Worm (Caenorhabditis elegans) whole organism, young adult: ENCODE measurements around the gene srg-58.

ENCODE experiments used
- B0261.1 ChIP-seq: sonication (generic microtip); optimal IDR thresholded peaks from 2 replicates; lab custom pipeline; 2016; ENCODE audit warnings: mild to moderate bottlenecking, missing genetic modification characterization, moderate library complexity, missing compliant biosample characterization
- B0336.3 ChIP-seq: fragments of 200-800 bp; sonication (Bioruptor generic); IDR thresholded peaks from 2 replicates; pipeline ENCODE4 v1.3.6; 2022; ENCODE audit warnings: missing genetic modification characterization, missing compliant biosample characterization
- D2030.7 ChIP-seq: fragments of 200-800 bp; sonication (Bioruptor generic); IDR thresholded peaks from 2 replicates; pipeline ENCODE4 v1.3.6; 2022; ENCODE audit warnings: missing genetic modification reagents, missing genetic modification characterization, missing compliant biosample characterization
- F10E7.11 ChIP-seq: sonication (generic microtip); optimal IDR thresholded peaks from 2 replicates; lab custom pipeline; 2017; ENCODE audit warnings: mild to moderate bottlenecking, missing genetic modification characterization, moderate library complexity, missing compliant biosample characterization
- F22D6.2 ChIP-seq: sonication (generic microtip); optimal IDR thresholded peaks from 2 replicates; lab custom pipeline; 2016; ENCODE audit warnings: mild to moderate bottlenecking, missing genetic modification characterization, missing compliant biosample characterization
- F33H1.4 ChIP-seq: fragments of 200-800 bp; sonication (Bioruptor generic); IDR thresholded peaks from 2 replicates; pipeline ENCODE4 v1.3.6; 2022; ENCODE audit warnings: missing genetic modification reagents, missing genetic modification characterization, missing compliant biosample characterization
- F52B5.7 ChIP-seq: sonication (generic microtip); optimal IDR thresholded peaks from 2 replicates; lab custom pipeline; 2016; ENCODE audit warnings: mild to moderate bottlenecking, missing genetic modification characterization, missing compliant biosample characterization
- F57A8.1 ChIP-seq: fragments of 200-800 bp; sonication (Bioruptor generic); optimal IDR thresholded peaks from 2 replicates; lab custom pipeline; 2018; ENCODE audit warnings: mild to moderate bottlenecking, missing genetic modification characterization, moderate library complexity, missing compliant biosample characterization
- T07F8.4 ChIP-seq: sonication (generic microtip); optimal IDR thresholded peaks from 2 replicates; lab custom pipeline; 2016; ENCODE audit warnings: mild to moderate bottlenecking, missing genetic modification characterization, moderate library complexity, missing compliant biosample characterization
- Y53F4B.3 ChIP-seq: fragments of 200-800 bp; sonication (Bioruptor generic); IDR thresholded peaks from 2 replicates; pipeline ENCODE4 v1.3.6; 2022; ENCODE audit warnings: missing genetic modification reagents, missing genetic modification characterization, missing compliant biosample characterization
- Y53G8AR.9 ChIP-seq: fragments of 200-800 bp; sonication (Bioruptor generic); conservative IDR thresholded peaks from 2 replicates; pipeline ENCODE4 v1.3.6; 2022; ENCODE audit warnings: missing genetic modification reagents, missing genetic modification characterization, missing compliant biosample characterization
- akir-1 ChIP-seq: fragments of 200-800 bp; sonication (Bioruptor generic); optimal IDR thresholded peaks from 2 replicates; lab custom pipeline; 2018; ENCODE audit warnings: mild to moderate bottlenecking, missing genetic modification characterization, moderate library complexity, missing compliant biosample characterization
- aptf-3 ChIP-seq: fragments of 200-800 bp; sonication (Bioruptor generic); IDR thresholded peaks from 2 replicates; pipeline ENCODE4 v1.3.6; 2022; ENCODE audit warnings: missing genetic modification characterization, missing compliant biosample characterization
- atf-7 ChIP-seq: sonication (generic microtip); optimal IDR thresholded peaks from 2 replicates; lab custom pipeline; 2017; ENCODE audit warnings: mild to moderate bottlenecking, missing genetic modification characterization, missing compliant biosample characterization
- attf-3 ChIP-seq: fragments of 200-800 bp; sonication (Bioruptor generic); conservative IDR thresholded peaks from 2 replicates; pipeline ENCODE4 v1.3.6; 2022; ENCODE audit warnings: missing genetic modification reagents, missing genetic modification characterization, missing compliant biosample characterization
- attf-5 ChIP-seq: fragments of 200-800 bp; sonication (Bioruptor generic); optimal IDR thresholded peaks from 2 replicates; lab custom pipeline; 2018; ENCODE audit warnings: mild to moderate bottlenecking, missing genetic modification characterization, missing compliant biosample characterization
- cebp-1 ChIP-seq, 2 experiments: fragments of 200-800 bp in 1 of 2; sonication (Bioruptor generic) in 1 of 2; sonication (generic microtip) in 1 of 2; IDR thresholded peaks in 1 of 2; optimal IDR thresholded peaks in 1 of 2; 2 replicates each; pipeline versions ENCODE4 v1.3.6 to Lab custom; 2017 to 2022; ENCODE audit warnings: missing compliant biosample characterization in 2 of 2, missing genetic modification characterization in 2 of 2, mild to moderate bottlenecking in 1 of 2, missing genetic modification reagents in 1 of 2, moderate library complexity in 1 of 2
- ceh-58 ChIP-seq: fragments of 200-800 bp; sonication (Bioruptor generic); IDR thresholded peaks from 2 replicates; pipeline ENCODE4 v1.3.6; 2022; ENCODE audit warnings: missing genetic modification characterization, missing compliant biosample characterization
- chd-7 ChIP-seq: sonication (generic microtip); optimal IDR thresholded peaks from 2 replicates; lab custom pipeline; 2016; ENCODE audit warnings: mild to moderate bottlenecking, missing genetic modification characterization, moderate library complexity, missing compliant biosample characterization
- die-1 ChIP-seq: sonication (generic microtip); optimal IDR thresholded peaks from 2 replicates; lab custom pipeline; 2016; ENCODE audit warnings: missing genotype, mild to moderate bottlenecking, missing genetic modification characterization, missing compliant biosample characterization
- dpff-1 ChIP-seq: sonication (generic microtip); optimal IDR thresholded peaks from 2 replicates; lab custom pipeline; 2017; ENCODE audit warnings: mild to moderate bottlenecking, missing genetic modification characterization, missing compliant biosample characterization
- efl-1 ChIP-seq: fragments of 150-350 bp; optimal IDR thresholded peaks from 2 replicates; lab custom pipeline; 2014; ENCODE audit warnings: missing biosample characterization, missing genetic modification reagents, missing genetic modification characterization
- egl-44 ChIP-seq: fragments of 200-800 bp; sonication (Bioruptor generic); IDR thresholded peaks from 2 replicates; pipeline ENCODE4 v1.3.6; 2022; ENCODE audit warnings: missing genetic modification reagents, missing genetic modification characterization, missing compliant biosample characterization
- egrh-3 ChIP-seq: fragments of 200-800 bp; sonication (Bioruptor generic); IDR thresholded peaks from 2 replicates; pipeline ENCODE4 v1.3.6; 2022; ENCODE audit warnings: missing genetic modification reagents, missing genetic modification characterization, missing compliant biosample characterization
- ekl-4 ChIP-seq: fragments of 200-800 bp; sonication (Bioruptor generic); IDR thresholded peaks from 2 replicates; pipeline ENCODE4 v1.3.6; 2022; ENCODE audit warnings: missing genetic modification reagents, missing genetic modification characterization, missing compliant biosample characterization
- ets-4 ChIP-seq: fragments of 200-800 bp; sonication (Bioruptor generic); optimal IDR thresholded peaks from 2 replicates; lab custom pipeline; 2018; ENCODE audit warnings: mild to moderate bottlenecking, missing genetic modification characterization, missing compliant biosample characterization
- gei-17 ChIP-seq: fragments of 200-800 bp; sonication (Bioruptor generic); optimal IDR thresholded peaks from 2 replicates; lab custom pipeline; 2018; ENCODE audit warnings: mild to moderate bottlenecking, missing genetic modification characterization, missing compliant biosample characterization
- him-1 ChIP-seq: sonication (generic microtip); optimal IDR thresholded peaks from 2 replicates; lab custom pipeline; 2016; ENCODE audit warnings: missing genotype, missing genetic modification reagents, missing genetic modification characterization, missing compliant biosample characterization
- hmg-20 ChIP-seq: fragments of 200-800 bp; sonication (Bioruptor generic); IDR thresholded peaks from 2 replicates; pipeline ENCODE4 v1.3.6; 2022; ENCODE audit warnings: missing genetic modification reagents, missing genetic modification characterization, missing compliant biosample characterization
- hsf-1 ChIP-seq: fragments of 200-800 bp; sonication (Bioruptor generic); IDR thresholded peaks from 2 replicates; pipeline ENCODE4 v1.3.6; 2022; ENCODE audit warnings: missing genetic modification reagents, missing genetic modification characterization, missing compliant biosample characterization
- lag-1 ChIP-seq: fragments of 200-800 bp; sonication (Bioruptor generic); IDR thresholded peaks from 2 replicates; pipeline ENCODE4 v1.3.6; 2022; ENCODE audit warnings: missing genetic modification reagents, missing genetic modification characterization, missing compliant biosample characterization
- lin-26 ChIP-seq: fragments of 200-800 bp; sonication (Bioruptor generic); IDR thresholded peaks from 2 replicates; pipeline ENCODE4 v1.3.6; 2022; ENCODE audit warnings: missing genetic modification reagents, missing genetic modification characterization, missing compliant biosample characterization
- lin-54 ChIP-seq: fragments of 200-800 bp; sonication (Bioruptor generic); optimal IDR thresholded peaks from 2 replicates; lab custom pipeline; 2018; ENCODE audit warnings: mild to moderate bottlenecking, missing genetic modification characterization, missing compliant biosample characterization
- madf-10 ChIP-seq: sonication (generic microtip); optimal IDR thresholded peaks from 2 replicates; lab custom pipeline; 2016; ENCODE audit warnings: mild to moderate bottlenecking, missing genetic modification characterization, missing compliant biosample characterization
- madf-3 ChIP-seq: fragments of 200-800 bp; sonication (Bioruptor generic); IDR thresholded peaks from 2 replicates; pipeline ENCODE4 v1.3.6; 2022; ENCODE audit warnings: missing genetic modification reagents, missing genetic modification characterization, missing compliant biosample characterization
- madf-6 ChIP-seq: fragments of 200-800 bp; sonication (Bioruptor generic); IDR thresholded peaks from 2 replicates; pipeline ENCODE4 v1.3.6; 2022; ENCODE audit warnings: missing genetic modification reagents, missing genetic modification characterization, missing compliant biosample characterization
- madf-8 ChIP-seq: fragments of 200-800 bp; sonication (Bioruptor generic); conservative IDR thresholded peaks from 2 replicates; pipeline ENCODE4 v1.3.6; 2022; ENCODE audit warnings: missing genetic modification reagents, missing genetic modification characterization, missing compliant biosample characterization
- mcd-1 ChIP-seq: fragments of 200-800 bp; sonication (Bioruptor generic); IDR thresholded peaks from 2 replicates; pipeline ENCODE4 v1.3.6; 2022; ENCODE audit warnings: missing genetic modification reagents, missing genetic modification characterization, missing compliant biosample characterization
- mxl-1 ChIP-seq: sonication (generic microtip); optimal IDR thresholded peaks from 2 replicates; lab custom pipeline; 2016; ENCODE audit warnings: missing genetic modification characterization, missing compliant biosample characterization
- nfya-1 ChIP-seq: sonication (generic microtip); optimal IDR thresholded peaks from 2 replicates; lab custom pipeline; 2017; ENCODE audit warnings: antibody characterized with exemption, missing compliant biosample characterization, missing genetic modification characterization, borderline replicate concordance; ENCODE audit not compliant: insufficient read depth
- nhr-179 ChIP-seq: sonication (generic microtip); optimal IDR thresholded peaks from 2 replicates; lab custom pipeline; 2016; ENCODE audit warnings: mild to moderate bottlenecking, missing genetic modification characterization, missing compliant biosample characterization
- nhr-90 ChIP-seq: sonication (generic microtip); optimal IDR thresholded peaks from 2 replicates; lab custom pipeline; 2016; ENCODE audit warnings: missing genotype, mild to moderate bottlenecking, missing genetic modification characterization, missing compliant biosample characterization
- rcor-1 ChIP-seq: fragments of 200-800 bp; sonication (Bioruptor generic); IDR thresholded peaks from 2 replicates; pipeline ENCODE4 v1.3.6; 2022; ENCODE audit warnings: missing genetic modification reagents, missing genetic modification characterization, missing compliant biosample characterization
- sdz-38 ChIP-seq: sonication (generic microtip); optimal IDR thresholded peaks from 2 replicates; lab custom pipeline; 2016; ENCODE audit warnings: missing genotype, missing genetic modification characterization, missing compliant biosample characterization
- somi-1 ChIP-seq: fragments of 200-800 bp; sonication (Bioruptor generic); optimal IDR thresholded peaks from 2 replicates; lab custom pipeline; 2018; ENCODE audit warnings: mild to moderate bottlenecking, missing genetic modification characterization, missing compliant biosample characterization
- sptf-2 ChIP-seq: fragments of 200-800 bp; sonication (Bioruptor generic); optimal IDR thresholded peaks from 2 replicates; lab custom pipeline; 2018; ENCODE audit warnings: mild to moderate bottlenecking, missing genetic modification characterization, missing compliant biosample characterization
- unc-62 ChIP-seq: fragments of 150-350 bp; optimal IDR thresholded peaks from 2 replicates; lab custom pipeline; 2014; ENCODE audit warnings: missing biosample characterization, missing genetic modification reagents, missing genetic modification characterization
- xnd-1 ChIP-seq: sonication (generic microtip); optimal IDR thresholded peaks from 2 replicates; lab custom pipeline; 2016; ENCODE audit warnings: missing genotype, missing genetic modification reagents, missing genetic modification characterization, missing compliant biosample characterization
- zfh-2 ChIP-seq: fragments of 200-800 bp; sonication (Bioruptor generic); conservative IDR thresholded peaks from 2 replicates; pipeline ENCODE4 v1.3.6; 2022; ENCODE audit warnings: missing genetic modification reagents, missing genetic modification characterization, missing compliant biosample characterization

The srg-58 gene

ce11 chrV:2730784-2731480 lies 28.4 kb downstream of the srg-58 start, which contains the start of gene dod-3:
TSS of gene dod-3 (minus strand) at chrV:2731098.
- TF ChIP-seq gei-17 (GFP tag; lab: Kevin White, UChicago), result no peak
- TF ChIP-seq rcor-1, result no peak
- no peak for TF ChIP-seq F10E7.11 (tag; lab: Kevin White, UChicago)
- no peak for TF ChIP-seq sptf-2 (GFP tag; lab: Kevin White, UChicago)
- no peak for TF ChIP-seq xnd-1
- TF ChIP-seq zfh-2 (GFP tag; lab: Robert Waterston, UW), result no peak
- no peak for TF ChIP-seq Y53G8AR.9 (GFP tag; lab: Robert Waterston, UW)
- TF ChIP-seq B0336.3 (GFP tag; lab: Robert Waterston, UW), result no peak; the same call in 1 of the 2 replicates
- TF ChIP-seq cebp-1 (GFP tag; IDR thresholded peaks at IDR 0.05; lab: Robert Waterston, UW), result no peak
- no peak for TF ChIP-seq cebp-1 (tag; optimal IDR thresholded peaks at IDR 0.05; lab: Kevin White, UChicago)
- TF ChIP-seq unc-62 (GFP tag; lab: Kevin White, UChicago), result no peak
- TF ChIP-seq akir-1 (GFP tag; lab: Kevin White, UChicago), result no peak
- no peak for TF ChIP-seq madf-3 (GFP tag; lab: Robert Waterston, UW)
- TF ChIP-seq ceh-58 (GFP tag; lab: Robert Waterston, UW), result no peak
- no peak for TF ChIP-seq Y53F4B.3 (GFP tag; lab: Robert Waterston, UW)
- no peak for TF ChIP-seq him-1 (tag; lab: Kevin White, UChicago)
- no peak for TF ChIP-seq nfya-1 (tag; lab: Kevin White, UChicago)
- no peak for TF ChIP-seq lin-26 (GFP tag; lab: Robert Waterston, UW)
- TF ChIP-seq mxl-1 (tag; lab: Kevin White, UChicago), result no peak
- TF ChIP-seq atf-7 (tag; lab: Kevin White, UChicago), result peak; percentile 90
- TF ChIP-seq hsf-1 (GFP tag; lab: Robert Waterston, UW), result no peak
- TF ChIP-seq lag-1, result no peak
- TF ChIP-seq dpff-1, result no peak
- no peak for TF ChIP-seq F52B5.7 (tag; lab: Kevin White, UChicago)
- TF ChIP-seq die-1, result no peak
- TF ChIP-seq sdz-38 (tag; lab: Kevin White, UChicago), result no peak
- TF ChIP-seq nhr-179, result no peak
- TF ChIP-seq F22D6.2 (tag; lab: Kevin White, UChicago), result no peak
- peak; percentile 8; the same call in 1 of the 2 replicates for TF ChIP-seq egrh-3 (GFP tag; lab: Robert Waterston, UW)
- no peak for TF ChIP-seq attf-3 (GFP tag; lab: Robert Waterston, UW)
- no peak for TF ChIP-seq aptf-3 (GFP tag; lab: Robert Waterston, UW)
- TF ChIP-seq ets-4, result peak; percentile 65
- TF ChIP-seq mcd-1 (GFP tag; lab: Robert Waterston, UW), result no peak
- TF ChIP-seq hmg-20 (GFP tag; lab: Robert Waterston, UW), result no peak
- no peak for TF ChIP-seq ekl-4 (GFP tag; lab: Robert Waterston, UW)
- peak; percentile 4 for TF ChIP-seq chd-7 (tag; lab: Kevin White, UChicago)
- TF ChIP-seq F57A8.1 (GFP tag; lab: Kevin White, UChicago), result no peak
- TF ChIP-seq F33H1.4, result no peak
- no peak for TF ChIP-seq efl-1
- no peak for TF ChIP-seq somi-1 (GFP tag; lab: Kevin White, UChicago)
- no peak for TF ChIP-seq madf-8
- TF ChIP-seq lin-54, result no peak
- peak; percentile 19 for TF ChIP-seq attf-5 (GFP tag; lab: Kevin White, UChicago)
- no peak for TF ChIP-seq madf-6 (GFP tag; lab: Robert Waterston, UW)
- TF ChIP-seq D2030.7 (GFP tag; lab: Robert Waterston, UW), result no peak
- no peak for TF ChIP-seq T07F8.4
- TF ChIP-seq nhr-90, result no peak
- TF ChIP-seq egl-44, result 0 out of 2 replicates have a peak, but pooled peaks have one; percentile 65
- TF ChIP-seq madf-10 (tag; lab: Kevin White, UChicago), result no peak
- TF ChIP-seq B0261.1, result no peak
